Worm (Caenorhabditis elegans): ENCODE data around the gene C41C4.9.

The C41C4.9 gene

DNA sequence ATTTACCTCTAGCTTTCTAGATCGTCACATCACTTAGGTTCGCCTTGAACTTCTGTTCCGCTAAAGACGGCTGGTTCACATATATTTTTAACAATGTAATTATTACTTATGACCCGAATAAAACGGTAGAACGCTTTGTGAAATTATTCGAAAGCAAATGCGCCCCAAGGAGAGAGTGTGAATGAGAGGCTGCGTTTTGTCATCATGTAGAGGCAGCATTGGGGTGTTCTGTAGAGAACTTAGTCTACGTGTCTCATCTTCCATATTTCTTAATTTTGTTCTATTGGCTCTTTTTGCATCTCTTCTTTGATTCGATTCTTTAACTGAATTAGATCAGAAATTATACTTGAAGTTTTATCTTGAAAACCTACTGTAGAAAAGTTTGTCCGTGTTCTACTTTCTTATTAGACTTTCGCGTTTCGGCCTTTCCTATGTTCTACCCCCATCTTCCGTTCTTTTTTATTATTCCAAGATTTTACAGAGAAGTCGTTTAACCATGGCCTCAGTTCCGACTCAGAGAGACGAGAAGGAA lies 30.6 kb downstream of the C41C4.9 start, which contains the start of gene cdc-48.2:
Gene cdc-48.2 (plus strand): TSS at position 482 of the 532 bp plus-strand sequence.
- TF ChIP-seq ceh-6 (GFP tag; optimal IDR thresholded peaks at IDR 0.05) (no peak), ref-2 (tag; optimal IDR thresholded peaks at IDR 0.05) (no peak), elt-2 (tag; optimal IDR thresholded peaks at IDR 0.05) (no peak), lim-6 (tag; optimal IDR thresholded peaks at IDR 0.05) (no peak), unc-86 (tag; optimal IDR thresholded peaks at IDR 0.05) (no peak), ceh-9 (tag; optimal IDR thresholded peaks at IDR 0.05) (no peak), ztf-16 (tag; optimal IDR thresholded peaks at IDR 0.05) (no peak), ets-4 (tag; optimal IDR thresholded peaks at IDR 0.05) (no peak), sox-2 (GFP tag; IDR thresholded peaks at IDR 0.05) (no peak), Y22D7AL.16 (tag; optimal IDR thresholded peaks at IDR 0.05) (no peak), odd-2 (tag; optimal IDR thresholded peaks at IDR 0.05) (no peak), lin-11 (tag; optimal IDR thresholded peaks at IDR 0.05) (no peak), T23F11.4 (GFP tag; optimal IDR thresholded peaks at IDR 0.05) (no peak)

DNA sequence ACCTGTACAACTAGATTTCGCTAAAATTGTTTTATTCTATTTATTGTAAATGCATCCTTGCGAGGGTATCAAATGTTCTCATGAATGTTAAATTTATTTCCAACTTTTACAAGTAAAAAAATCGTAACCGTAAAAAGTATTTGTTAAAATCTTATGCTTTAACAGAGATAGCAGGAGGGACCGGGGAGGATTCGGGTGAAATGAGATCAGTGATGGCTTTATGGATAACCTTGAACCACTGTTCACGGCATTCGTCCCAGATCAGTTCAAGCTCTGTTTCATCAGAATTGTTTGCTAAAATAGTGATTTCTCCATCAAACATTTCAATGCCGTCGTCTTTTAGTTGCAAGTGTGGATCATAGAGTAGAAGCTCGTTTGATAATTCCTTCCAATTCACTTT lies 33.7 kb downstream of the C41C4.9 start:
- no peak for TF ChIP-seq unc-55 (GFP tag; optimal IDR thresholded peaks at IDR 0.05)
- no peak for TF ChIP-seq ceh-6 (GFP tag; optimal IDR thresholded peaks at IDR 0.05)
- TF ChIP-seq ceh-24 (tag; optimal IDR thresholded peaks at IDR 0.05) = no peak
- TF ChIP-seq hlh-8 (tag; optimal IDR thresholded peaks at IDR 0.05) = no peak
- no peak for TF ChIP-seq ttx-3 (tag; optimal IDR thresholded peaks at IDR 0.05)
- no peak for TF ChIP-seq gmeb-2 (tag; optimal IDR thresholded peaks at IDR 0.05)
- TF ChIP-seq ceh-9 (tag; optimal IDR thresholded peaks at IDR 0.05) = no peak
- no peak for TF ChIP-seq hlh-13 (GFP tag; optimal IDR thresholded peaks at IDR 0.05)
- no peak for TF ChIP-seq pat-9 (tag; optimal IDR thresholded peaks at IDR 0.05)

DNA sequence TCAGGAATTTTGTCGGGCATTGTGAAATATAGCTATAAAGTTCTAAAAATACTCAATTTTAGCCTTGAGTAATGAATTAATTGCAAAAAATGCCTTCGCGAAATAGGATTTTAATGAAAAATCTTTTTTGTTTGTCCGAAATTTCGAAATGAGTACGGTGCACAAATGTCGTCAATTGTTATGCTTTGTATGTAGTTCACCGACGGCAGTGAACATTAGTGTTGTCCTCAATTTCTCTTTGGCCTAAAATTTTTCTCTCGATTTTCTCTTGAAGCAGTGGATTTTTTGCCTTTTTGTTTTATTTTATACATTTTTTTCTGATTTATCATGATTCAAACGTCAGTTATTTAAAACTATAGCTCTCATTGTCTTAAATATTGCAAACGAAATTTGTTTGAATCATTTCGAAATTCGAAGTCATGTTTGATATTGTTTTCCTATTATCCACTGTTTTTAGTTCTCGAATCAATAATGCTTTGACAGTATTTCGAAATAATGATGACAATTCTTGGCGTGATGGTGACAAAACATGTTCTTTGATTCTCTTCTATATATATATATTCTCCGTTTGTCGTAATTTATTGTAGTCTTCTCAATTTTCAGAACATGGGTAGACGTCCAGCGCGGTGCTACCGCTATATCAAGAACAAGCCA lies 36.0 kb downstream of the C41C4.9 start, which contains the start of the genes ints-11 and rpl-10:
Gene ints-11 (minus strand): TSS at position 201 of the 654 bp plus-strand sequence.
Gene rpl-10 (plus strand): TSS at position 604 of the 654 bp plus-strand sequence.
- TF ChIP-seq nfya-1 (tag; optimal IDR thresholded peaks at IDR 0.05) (peak; percentile 51), rnt-1 (tag; optimal IDR thresholded peaks at IDR 0.05) (no peak), dve-1 (tag; optimal IDR thresholded peaks at IDR 0.05) (peak; percentile 4)

DNA sequence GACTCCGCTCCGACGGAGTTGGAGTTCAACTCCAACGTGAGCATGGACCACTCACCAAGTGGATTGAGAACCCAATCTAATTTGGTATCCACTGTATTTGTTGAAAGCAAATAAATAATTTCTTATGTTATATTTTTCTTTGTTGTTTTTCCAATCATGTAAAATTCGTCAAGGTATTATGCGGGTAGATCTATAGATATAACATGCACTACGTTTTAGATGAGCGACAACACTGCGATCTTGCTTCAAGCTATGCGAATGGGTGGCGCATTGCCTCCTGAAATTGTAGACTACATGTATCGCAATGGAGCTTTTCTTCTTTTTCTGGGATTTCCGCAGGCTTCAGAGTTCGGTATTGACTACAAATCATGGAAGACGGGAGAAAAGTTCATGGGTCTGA lies 37.1 kb downstream of the C41C4.9 start, which contains the start of gene F10B5.2:
Gene F10B5.2 (plus strand): TSS at position 220 of the 400 bp plus-strand sequence.
- TF ChIP-seq pqm-1 (tag; optimal IDR thresholded peaks at IDR 0.05) (no peak), C38D4.7 (GFP tag; optimal IDR thresholded peaks at IDR 0.05) (no peak), K02D7.2 (tag; optimal IDR thresholded peaks at IDR 0.05) (no peak)

DNA sequence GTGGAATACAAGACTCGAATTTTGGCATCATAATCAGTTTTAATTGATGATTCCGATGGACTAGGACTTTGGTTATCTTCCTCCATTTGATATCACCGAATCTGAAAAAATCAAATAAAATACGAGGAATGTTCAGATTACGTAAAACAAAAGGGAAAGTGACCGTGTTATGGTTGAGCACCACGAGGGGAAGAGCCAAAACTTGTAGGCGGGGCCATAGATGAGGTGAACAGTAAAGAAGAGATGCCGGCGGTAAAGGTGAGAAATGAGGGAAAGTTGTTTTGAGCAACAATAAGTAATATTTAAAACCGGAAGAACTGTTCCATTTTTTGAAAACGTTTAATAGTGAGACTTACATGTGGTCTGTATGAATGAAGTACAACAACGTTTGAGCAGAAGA lies 42.5 kb downstream of the C41C4.9 start, which contains the start of gene F10B5.3:
Gene F10B5.3 (minus strand): TSS at position 101 of the 400 bp plus-strand sequence.
- TF ChIP-seq lim-6 (tag; optimal IDR thresholded peaks at IDR 0.05) = no peak
- TF ChIP-seq pqm-1 (tag; optimal IDR thresholded peaks at IDR 0.05) = no peak
- no peak for TF ChIP-seq ceh-48 (tag; optimal IDR thresholded peaks at IDR 0.05)
- no peak for TF ChIP-seq ceh-22 (tag; optimal IDR thresholded peaks at IDR 0.05)

DNA sequence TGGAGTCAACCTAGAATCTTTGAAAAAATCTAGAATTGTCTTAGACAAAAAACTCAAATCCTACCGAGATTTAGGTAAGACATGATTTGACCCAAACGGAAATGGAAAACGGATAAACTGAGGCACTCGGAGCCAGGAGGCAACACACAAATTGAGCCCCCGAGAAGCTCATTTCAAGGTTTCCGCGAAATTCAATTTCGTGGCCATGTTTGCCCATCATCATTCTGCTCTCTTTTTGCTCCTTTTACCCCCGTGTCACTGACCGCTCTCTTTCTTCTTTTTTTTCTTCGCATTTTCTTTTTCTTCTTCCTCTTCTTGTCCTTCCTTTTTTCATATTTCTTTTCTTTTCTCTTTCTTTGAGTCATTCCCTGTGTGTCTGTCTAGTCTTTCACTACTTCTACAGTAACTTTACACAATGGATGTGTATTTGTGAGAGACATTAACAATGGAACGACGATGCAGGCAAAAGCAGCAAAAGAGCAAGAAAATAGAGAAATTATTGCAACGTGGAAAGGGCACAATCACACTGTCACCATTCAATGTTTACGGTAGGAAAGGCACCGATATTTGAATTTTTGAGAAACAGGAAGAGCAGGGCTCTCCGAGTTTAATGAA lies 45.4 kb downstream of the C41C4.9 start:
- peak; percentile 92 for TF ChIP-seq unc-42 (tag; optimal IDR thresholded peaks at IDR 0.05)
- TF ChIP-seq tbx-7 (tag; optimal IDR thresholded peaks at IDR 0.05) = no peak
- no peak for TF ChIP-seq hlh-13 (GFP tag; optimal IDR thresholded peaks at IDR 0.05)
- TF ChIP-seq hlh-30 (tag; optimal IDR thresholded peaks at IDR 0.05; ENCODE audit: insufficient read depth) = no peak
